Worm (Caenorhabditis elegans) whole organism, L4 larva: ENCODE measurements around the gene rpl-2.

ENCODE experiments used
- T20F7.1 ChIP-seq: fragments of 200-800 bp; sonication (Bioruptor generic); optimal IDR thresholded peaks from 2 replicates; lab custom pipeline; 2018; ENCODE audit warnings: mild to moderate bottlenecking, missing genetic modification characterization, missing compliant biosample characterization
- ZK337.2 ChIP-seq: fragments of 200-800 bp; sonication (Bioruptor generic); IDR thresholded peaks from 2 replicates; pipeline ENCODE4 v1.3.6; 2022; ENCODE audit warnings: missing genetic modification reagents, missing genetic modification characterization, missing compliant biosample characterization
- snpc-4 ChIP-seq: fragments of 150-350 bp; optimal IDR thresholded peaks from 2 replicates; lab custom pipeline; 2014; ENCODE audit warnings: missing biosample characterization, missing genetic modification characterization

- no peak for TF ChIP-seq snpc-4
- TF ChIP-seq ZK337.2 (GFP tag; lab: Robert Waterston, UW): no peak
- TF ChIP-seq T20F7.1 (GFP tag; lab: Kevin White, UChicago): no peak
These were observed 25.7 kb upstream of the rpl-2 start, which contains the start of gene srd-70 for ce11 chrV:20453811-20454210.
